In the genomic region with DNA sequence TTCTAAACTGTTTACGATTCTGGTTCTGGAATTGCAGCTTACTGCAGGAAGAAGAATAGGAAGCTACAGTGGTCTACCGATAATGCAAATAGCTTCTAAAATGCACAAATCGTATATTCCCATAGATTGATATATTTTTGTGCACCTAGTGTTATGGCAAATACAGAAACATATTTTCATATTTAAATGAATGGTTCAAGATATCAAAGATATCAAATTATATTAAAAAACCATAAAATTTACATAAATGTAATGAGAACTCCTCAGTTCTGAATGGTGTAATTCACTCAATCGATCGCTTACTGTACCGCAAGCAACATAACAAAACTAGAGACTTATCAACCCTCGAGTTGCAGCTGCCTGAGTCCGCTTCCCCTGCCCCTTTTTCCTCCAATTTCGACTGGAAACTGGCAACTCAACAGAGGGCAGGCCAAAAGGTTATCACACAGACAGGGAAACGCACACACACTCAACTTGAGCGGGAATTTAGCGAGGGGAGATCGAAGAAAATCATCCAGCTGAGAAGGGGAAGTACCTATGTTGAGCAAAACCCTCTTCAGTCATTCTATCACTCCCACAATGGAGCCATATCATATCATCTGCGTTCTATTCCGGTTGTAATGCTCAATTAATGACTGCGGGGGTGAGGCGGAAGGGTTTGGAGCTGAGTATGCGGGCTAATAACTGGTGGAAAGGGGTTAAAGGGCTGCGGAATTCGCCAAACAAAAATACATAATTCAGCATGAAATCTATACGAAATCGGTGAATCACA, we compare ENCODE assay signal across 5 fruit fly cellular contexts.
A peak's percentile ranks its signal among the peaks of the same experiment; 100 is the strongest.
TF ChIP-seq lines count a peak whose summit lies in the region.

No protein-coding gene starts in this region.

- no peak for TF ChIP-seq CTCF in whole organism, embryonic (GFP tag; optimal IDR thresholded peaks at IDR 0.05; lab: Kevin White, UChicago)

TF ChIP-seq in whole organism, adult, 20 proteins besides CTCF, POLR2A, EP300 and RAD21:
- TF ChIP-seq CG5204 (GFP tag; optimal IDR thresholded peaks at IDR 0.05; lab: Kevin White, UChicago) (peak; percentile 6), bab1 (GFP tag; optimal IDR thresholded peaks at IDR 0.05; lab: Kevin White, UChicago) (no peak)

TF ChIP-seq in whole organism, embryonic, 481 proteins besides CTCF, POLR2A, EP300 and RAD21 (continues in another document):
- peak; percentile 35 for TF ChIP-seq tap (tag; optimal IDR thresholded peaks at IDR 0.05; lab: Kevin White, UChicago)
- peak; percentile 4 for TF ChIP-seq Max (GFP tag; optimal IDR thresholded peaks at IDR 0.05; lab: Kevin White, UChicago)
- TF ChIP-seq CG9727 (GFP tag; optimal IDR thresholded peaks at IDR 0.05; lab: Kevin White, UChicago) = peak; percentile 54
- peak; percentile 22 for TF ChIP-seq kni (GFP tag; optimal IDR thresholded peaks at IDR 0.05; lab: Kevin White, UChicago)
- peak; percentile 24 for TF ChIP-seq Fer1 (GFP tag; optimal IDR thresholded peaks at IDR 0.05; lab: Kevin White, UChicago)
- peak; percentile 60 for TF ChIP-seq nmo (GFP tag; optimal IDR thresholded peaks at IDR 0.05; lab: Kevin White, UChicago)
- TF ChIP-seq CG2712 (tag; optimal IDR thresholded peaks at IDR 0.05; lab: Kevin White, UChicago) = peak; percentile 73
- peak; percentile 5 for TF ChIP-seq ATbp (GFP tag; optimal IDR thresholded peaks at IDR 0.05; lab: Kevin White, UChicago)
- TF ChIP-seq sc (optimal IDR thresholded peaks at IDR 0.05; lab: Kevin White, UChicago) = no peak
- peak; percentile 45 for TF ChIP-seq sc (GFP tag; optimal IDR thresholded peaks at IDR 0.05; lab: Kevin White, UChicago)
- TF ChIP-seq TFAM (GFP tag; optimal IDR thresholded peaks at IDR 0.05; lab: Kevin White, UChicago) = no peak
- peak; percentile 40 for TF ChIP-seq Spps (tag; optimal IDR thresholded peaks at IDR 0.05; lab: Kevin White, UChicago)
- peak; percentile 7 for TF ChIP-seq lab (GFP tag; optimal IDR thresholded peaks at IDR 0.05; lab: Kevin White, UChicago)
- peak; percentile 96 for TF ChIP-seq pros (GFP tag; optimal IDR thresholded peaks at IDR 0.05; lab: Kevin White, UChicago)
- TF ChIP-seq CG6854 (GFP tag; optimal IDR thresholded peaks at IDR 0.05; lab: Kevin White, UChicago) = no peak
- peak; percentile 28 for TF ChIP-seq HLHmδ (GFP tag; optimal IDR thresholded peaks at IDR 0.05; lab: Kevin White, UChicago)
- TF ChIP-seq unpg (GFP tag; optimal IDR thresholded peaks at IDR 0.05; lab: Kevin White, UChicago) = peak; percentile 34
- peak; percentile 82 for TF ChIP-seq dmrt11E (tag; optimal IDR thresholded peaks at IDR 0.05; lab: Kevin White, UChicago)
- peak; percentile 41 for TF ChIP-seq CG7839 (tag; optimal IDR thresholded peaks at IDR 0.05; lab: Kevin White, UChicago)
- peak; percentile 1 for TF ChIP-seq Hsf (GFP tag; optimal IDR thresholded peaks at IDR 0.05; lab: Kevin White, UChicago)

TF ChIP-seq in whole organism, prepupa, 60 proteins besides CTCF, POLR2A, EP300 and RAD21 (continues in another document):
- TF ChIP-seq pdm3 (GFP tag; optimal IDR thresholded peaks at IDR 0.05; lab: Kevin White, UChicago) (peak; percentile 33), topi (GFP tag; optimal IDR thresholded peaks at IDR 0.05; lab: Kevin White, UChicago) (peak; percentile 5), spab (GFP tag; optimal IDR thresholded peaks at IDR 0.05; lab: Kevin White, UChicago) (no peak), CG6163 (GFP tag; IDR thresholded peaks at IDR 0.05; lab: Robert Waterston, UW) (no peak), salr (GFP tag; optimal IDR thresholded peaks at IDR 0.05; lab: Kevin White, UChicago) (no peak), CG11294 (GFP tag; IDR thresholded peaks at IDR 0.05; lab: Robert Waterston, UW) (no peak), Eip75B (GFP tag; optimal IDR thresholded peaks at IDR 0.05; lab: Kevin White, UChicago) (peak; percentile 38), Ets96B (tag; optimal IDR thresholded peaks at IDR 0.05; lab: Kevin White, UChicago) (peak; percentile 41), dac (GFP tag; optimal IDR thresholded peaks at IDR 0.05; lab: Kevin White, UChicago) (no peak), CG10631 (GFP tag; optimal IDR thresholded peaks at IDR 0.05; lab: Kevin White, UChicago) (peak; percentile 43), Hr39 (GFP tag; optimal IDR thresholded peaks at IDR 0.05; lab: Kevin White, UChicago) (peak; percentile 25), Sox102F (GFP tag; optimal IDR thresholded peaks at IDR 0.05; lab: Kevin White, UChicago) (peak; percentile 21), CG9139 (GFP tag; optimal IDR thresholded peaks at IDR 0.05; lab: Kevin White, UChicago) (no peak), CG8119 (GFP tag; IDR thresholded peaks at IDR 0.05; lab: Robert Waterston, UW) (no peak), CG11902 (GFP tag; optimal IDR thresholded peaks at IDR 0.05; lab: Kevin White, UChicago) (no peak), CG31627 (GFP tag; optimal IDR thresholded peaks at IDR 0.05; lab: Kevin White, UChicago) (peak; percentile 15), CG4318 (GFP tag; optimal IDR thresholded peaks at IDR 0.05; lab: Kevin White, UChicago) (no peak), cyc (GFP tag; optimal IDR thresholded peaks at IDR 0.05; lab: Kevin White, UChicago) (no peak), CG6276 (GFP tag; optimal IDR thresholded peaks at IDR 0.05; lab: Kevin White, UChicago) (no peak), Ets21C (GFP tag; optimal IDR thresholded peaks at IDR 0.05; lab: Kevin White, UChicago) (no peak), CG3919 (GFP tag; optimal IDR thresholded peaks at IDR 0.05; lab: Kevin White, UChicago) (peak; percentile 43)

TF ChIP-seq in whole organism, pupa, 21 proteins besides CTCF, POLR2A, EP300 and RAD21:
- TF ChIP-seq CG17806 (tag; optimal IDR thresholded peaks at IDR 0.05; lab: Kevin White, UChicago) (peak; percentile 25), Pif1A (GFP tag; optimal IDR thresholded peaks at IDR 0.05; lab: Kevin White, UChicago) (peak; percentile 22), CG9948 (tag; optimal IDR thresholded peaks at IDR 0.05; lab: Kevin White, UChicago) (peak; percentile 33), CG34367 (tag; optimal IDR thresholded peaks at IDR 0.05; lab: Kevin White, UChicago) (peak; percentile 0), Ets98B (GFP tag; IDR thresholded peaks at IDR 0.05; lab: Robert Waterston, UW) (no peak), CG8159 (tag; optimal IDR thresholded peaks at IDR 0.05; lab: Kevin White, UChicago) (peak; percentile 59), CG8301 (tag; optimal IDR thresholded peaks at IDR 0.05; lab: Kevin White, UChicago) (peak; percentile 45), gl (tag; optimal IDR thresholded peaks at IDR 0.05; lab: Kevin White, UChicago) (no peak), fd96Ca (GFP tag; IDR thresholded peaks at IDR 0.05; lab: Robert Waterston, UW) (no peak), CG15710 (tag; optimal IDR thresholded peaks at IDR 0.05; lab: Kevin White, UChicago) (peak; percentile 45), CG14655 (GFP tag; optimal IDR thresholded peaks at IDR 0.05; lab: Kevin White, UChicago) (peak; percentile 56)

TF ChIP-seq in whole organism, wandering third instar larva, 38 proteins besides CTCF, POLR2A, EP300 and RAD21:
- TF ChIP-seq foxo (GFP tag; optimal IDR thresholded peaks at IDR 0.05; lab: Kevin White, UChicago) = peak in 1 of 2 experiments; percentile 44
- no peak for TF ChIP-seq dl (GFP tag; optimal IDR thresholded peaks at IDR 0.05; lab: Kevin White, UChicago; ENCODE audit: insufficient read depth in 1 of 2, partially characterized antibody in 2 of 2)
- peak; percentile 16 for TF ChIP-seq OdsH (GFP tag; optimal IDR thresholded peaks at IDR 0.05; lab: Kevin White, UChicago)
- peak; percentile 3 for TF ChIP-seq Sp1 (GFP tag; optimal IDR thresholded peaks at IDR 0.05; lab: Kevin White, UChicago)
- peak; percentile 9 for TF ChIP-seq HLH106 (tag; optimal IDR thresholded peaks at IDR 0.05; lab: Kevin White, UChicago)
- TF ChIP-seq psq (GFP tag; optimal IDR thresholded peaks at IDR 0.05; lab: Kevin White, UChicago) = peak; percentile 12
- peak; percentile 2 for TF ChIP-seq woc (GFP tag; optimal IDR thresholded peaks at IDR 0.05; lab: Kevin White, UChicago)
- TF ChIP-seq Hnf4 (GFP tag; optimal IDR thresholded peaks at IDR 0.05; lab: Kevin White, UChicago) = no peak
- no peak for TF ChIP-seq Rel (GFP tag; optimal IDR thresholded peaks at IDR 0.05; lab: Kevin White, UChicago)
- TF ChIP-seq Rel (tag; optimal IDR thresholded peaks at IDR 0.05; lab: Kevin White, UChicago) = peak; percentile 24
- no peak for TF ChIP-seq GATAd (GFP tag; optimal IDR thresholded peaks at IDR 0.05; lab: Kevin White, UChicago)
- peak; percentile 41 for TF ChIP-seq h (GFP tag; optimal IDR thresholded peaks at IDR 0.05; lab: Kevin White, UChicago)
- peak; percentile 33 for TF ChIP-seq fru (GFP tag; optimal IDR thresholded peaks at IDR 0.05; lab: Kevin White, UChicago)
